Fruit fly (Drosophila melanogaster) whole organism: ENCODE data around the gene CG34316.

ENCODE experiments used
- CG8478 ChIP-seq: fragments of >200 bp; optimal IDR thresholded peaks from 2 replicates; lab custom pipeline; 2018; ENCODE audit warnings: inconsistent platforms
- Dll ChIP-seq: fragments of >200 bp; optimal IDR thresholded peaks from 2 replicates; lab custom pipeline; 2017
- EcR ChIP-seq, 2 experiments: fragments of >200 bp; optimal IDR thresholded peaks; 2 replicates each; lab custom pipeline; 2017; ENCODE audit warnings: missing biosample characterization in 2 of 2, missing genetic modification characterization in 2 of 2, missing genetic modification reagents in 2 of 2
- pan ChIP-seq: fragments of >200 bp; optimal IDR thresholded peaks from 2 replicates; lab custom pipeline; 2017
- psq ChIP-seq: fragments of >200 bp; optimal IDR thresholded peaks from 2 replicates; lab custom pipeline; 2017
- usp ChIP-seq: fragments of >200 bp; optimal IDR thresholded peaks from 2 replicates; lab custom pipeline; 2017; ENCODE audit warnings: missing biosample characterization, missing genetic modification characterization, mixed read lengths

CG34316 gene

DNA sequence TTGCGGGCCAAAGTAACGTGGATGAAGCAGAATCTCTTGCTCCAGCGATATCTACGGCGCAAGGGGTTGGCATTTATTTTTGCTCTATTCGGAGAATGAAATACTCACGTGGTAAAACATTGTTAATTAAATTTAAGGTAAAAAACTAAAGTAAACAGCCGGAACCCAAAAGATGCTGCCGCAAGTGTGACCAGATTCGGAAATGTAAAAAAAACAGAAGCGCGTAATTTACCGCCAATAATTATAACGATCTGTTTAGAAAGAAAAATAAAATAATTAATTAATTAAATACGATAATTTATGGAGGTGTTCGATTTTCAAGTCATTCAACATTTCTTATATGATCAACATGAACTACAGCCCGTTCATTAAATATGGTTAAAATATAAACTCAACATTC, 7.4 kb upstream of the CG34316 start, which contains the start of gene Polr2G:
Polr2G (minus strand) TSS at position 208 of the 400 bp plus-strand sequence.
- TF ChIP-seq pan (no peak), psq (lab: Kevin White, UChicago) (no peak), Dll (lab: Kevin White, UChicago) (no peak), usp (no peak), CG8478 (lab: Kevin White, UChicago) (no peak), EcR (GFP tag; optimal IDR thresholded peaks at IDR 0.05; lab: Kevin White, UChicago) (no peak)

dm6 chr3R:15225279-15225730, 5.1 kb upstream of the CG34316 start, which contains the start of the genes CG31344 and Caf1-55:
CG31344 (minus strand) TSS chr3R:15225329.
Caf1-55 (plus strand) TSS chr3R:15225576.
- TF ChIP-seq CG8478 (lab: Kevin White, UChicago): no peak
- TF ChIP-seq Dll (lab: Kevin White, UChicago): no peak
- TF ChIP-seq EcR (GFP tag; optimal IDR thresholded peaks at IDR 0.05; lab: Kevin White, UChicago): no peak
- TF ChIP-seq psq (lab: Kevin White, UChicago): no peak
- no peak for TF ChIP-seq pan
- no peak for TF ChIP-seq usp

dm6 chr3R:15229329-15229876, 982 bp upstream of the CG34316 start, which contains the start of the genes Art3 and mRpS10:
Art3 (minus strand) TSS chr3R:15229408.
mRpS10 (plus strand) TSS chr3R:15229665.
- no peak for TF ChIP-seq Dll (lab: Kevin White, UChicago)
- peak; percentile 98 for TF ChIP-seq pan
- TF ChIP-seq usp: no peak

dm6 chr3R:15231635-15232138, 1.3 kb downstream of the CG34316 start:
- TF ChIP-seq psq (lab: Kevin White, UChicago) (no peak), Dll (lab: Kevin White, UChicago) (no peak), CG8478 (lab: Kevin White, UChicago) (no peak), EcR (GFP tag; optimal IDR thresholded peaks at IDR 0.05; lab: Kevin White, UChicago) (no peak), usp (no peak)

- TF ChIP-seq EcR (GFP tag; optimal IDR thresholded peaks at IDR 0.05; lab: Kevin White, UChicago): no peak
- no peak for TF ChIP-seq pan
- TF ChIP-seq usp: no peak
- no peak for TF ChIP-seq psq (lab: Kevin White, UChicago)
- TF ChIP-seq CG8478 (lab: Kevin White, UChicago): no peak
- TF ChIP-seq Dll (lab: Kevin White, UChicago): no peak
Observed at dm6 chr3R:15242186-15243045, 12.0 kb downstream of the CG34316 start, which contains the start of the genes tefu and Hsc70-4. tefu (minus strand) TSS chr3R:15242236. Hsc70-4 (plus strand) TSS chr3R:15242687.

DNA sequence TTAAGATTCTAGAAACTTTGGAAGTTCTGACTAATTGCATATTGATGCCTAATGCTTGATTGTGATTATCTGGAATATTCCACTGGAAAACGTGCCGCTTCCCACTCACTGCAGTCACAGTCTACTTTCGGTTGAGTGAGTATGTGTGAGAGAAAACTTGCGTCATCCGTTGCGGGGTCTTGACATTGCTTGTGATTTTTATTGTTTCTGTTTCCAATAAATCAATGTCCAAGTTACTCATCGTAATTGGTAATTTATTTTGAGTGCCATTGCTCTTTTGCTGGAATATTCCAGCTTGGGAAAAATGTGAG, 12.6 kb downstream of the CG34316 start:
- TF ChIP-seq EcR (GFP tag; optimal IDR thresholded peaks at IDR 0.05; lab: Kevin White, UChicago): no peak

DNA sequence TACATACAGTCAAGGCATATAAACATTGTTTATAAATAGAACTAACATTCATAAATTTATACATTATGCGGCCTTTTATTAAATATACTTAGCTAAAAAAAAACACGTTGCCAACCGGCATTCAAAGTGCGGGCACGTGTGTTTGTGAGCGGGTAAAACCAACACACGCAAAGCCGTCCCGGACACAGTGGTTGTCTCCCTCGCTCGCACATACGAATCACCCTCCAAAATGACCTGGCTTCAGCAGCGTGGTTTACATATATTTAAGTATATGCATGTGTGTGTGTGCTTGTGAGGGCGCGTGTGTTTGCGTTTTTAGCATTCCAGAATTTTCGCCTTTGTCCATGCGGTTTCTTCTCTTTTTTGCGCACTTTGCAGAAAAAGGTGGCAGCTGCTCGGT, 13.1 kb downstream of the CG34316 start:
- no peak for TF ChIP-seq EcR (GFP tag; optimal IDR thresholded peaks at IDR 0.05; lab: Kevin White, UChicago)
- TF ChIP-seq pan: no peak
- no peak for TF ChIP-seq psq (lab: Kevin White, UChicago)
- peak; percentile 65 for TF ChIP-seq CG8478 (lab: Kevin White, UChicago)
- TF ChIP-seq usp: no peak
- no peak for TF ChIP-seq Dll (lab: Kevin White, UChicago)

DNA sequence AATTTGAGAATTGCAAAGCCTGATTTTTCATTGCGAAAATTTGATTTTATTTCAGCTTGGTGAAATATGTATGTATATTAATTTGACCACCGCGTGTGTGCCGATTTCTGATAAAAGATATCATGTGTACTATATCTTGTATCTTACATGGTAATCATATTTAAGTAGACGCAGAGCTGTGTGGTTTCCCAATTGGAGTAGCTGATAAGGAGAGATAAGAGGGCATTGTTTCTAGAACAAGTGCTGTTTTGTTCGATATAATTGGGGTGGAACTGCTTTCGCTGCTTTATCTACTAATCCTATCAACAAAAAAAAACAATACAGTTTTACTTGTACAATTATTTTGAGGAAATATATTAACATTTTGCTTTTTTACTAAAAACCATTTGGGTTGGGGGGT, 16.2 kb downstream of the CG34316 start:
- TF ChIP-seq usp (no peak), Dll (lab: Kevin White, UChicago) (no peak), psq (lab: Kevin White, UChicago) (no peak), pan (no peak), CG8478 (lab: Kevin White, UChicago) (no peak), EcR (GFP tag; optimal IDR thresholded peaks at IDR 0.05; lab: Kevin White, UChicago) (no peak)

DNA sequence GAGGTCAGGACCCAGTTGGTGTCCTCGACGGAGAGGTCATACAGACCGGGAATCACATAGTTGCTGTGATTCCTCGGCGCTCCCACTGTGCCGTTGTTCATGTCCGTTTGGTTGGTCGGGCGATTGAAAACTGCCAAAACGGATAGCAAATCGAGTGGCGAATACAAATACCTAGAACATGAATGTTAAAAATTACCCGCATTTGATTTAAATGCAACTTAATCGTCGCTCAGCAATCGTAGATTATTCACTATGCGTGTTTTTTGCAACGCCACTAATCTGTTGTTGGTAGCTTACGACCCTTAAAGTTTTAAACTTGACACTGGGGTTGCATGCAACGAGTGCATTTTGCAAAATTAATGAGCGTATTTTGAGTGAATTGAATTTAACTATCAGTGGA, 18.7 kb downstream of the CG34316 start, which contains the start of gene Amt:
Amt (minus strand) TSS at position 101 of the 400 bp plus-strand sequence.
- no peak for TF ChIP-seq usp
- TF ChIP-seq EcR (GFP tag; optimal IDR thresholded peaks at IDR 0.05; lab: Kevin White, UChicago): no peak
- TF ChIP-seq pan: no peak
- TF ChIP-seq CG8478 (lab: Kevin White, UChicago): no peak
- TF ChIP-seq Dll (lab: Kevin White, UChicago): no peak
- no peak for TF ChIP-seq psq (lab: Kevin White, UChicago)

DNA sequence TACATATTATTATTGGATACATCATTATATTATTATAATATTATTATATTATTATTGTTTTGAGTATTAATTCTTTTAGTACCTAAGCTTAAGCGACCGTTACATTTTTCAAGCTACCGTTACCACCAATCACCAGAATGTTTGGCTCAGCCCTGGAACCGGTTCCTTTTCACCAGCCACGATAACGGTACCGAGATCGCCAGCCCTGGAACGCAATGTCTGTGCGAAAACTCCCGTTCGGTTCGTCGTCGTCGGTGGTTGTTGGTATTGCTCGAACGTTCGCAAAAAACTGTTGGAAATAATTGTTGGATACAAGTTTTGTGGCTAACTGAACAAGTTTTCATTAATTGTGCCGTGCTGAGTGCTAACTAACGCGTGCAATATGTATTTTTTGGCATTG, 19.4 kb downstream of the CG34316 start, which contains the start of gene CG42404:
CG42404 (plus strand) TSS at position 360 of the 400 bp plus-strand sequence.
- TF ChIP-seq psq (lab: Kevin White, UChicago) (no peak), CG8478 (lab: Kevin White, UChicago) (no peak), Dll (lab: Kevin White, UChicago) (no peak), usp (no peak), pan (no peak), EcR (GFP tag; optimal IDR thresholded peaks at IDR 0.05; lab: Kevin White, UChicago) (no peak)

DNA sequence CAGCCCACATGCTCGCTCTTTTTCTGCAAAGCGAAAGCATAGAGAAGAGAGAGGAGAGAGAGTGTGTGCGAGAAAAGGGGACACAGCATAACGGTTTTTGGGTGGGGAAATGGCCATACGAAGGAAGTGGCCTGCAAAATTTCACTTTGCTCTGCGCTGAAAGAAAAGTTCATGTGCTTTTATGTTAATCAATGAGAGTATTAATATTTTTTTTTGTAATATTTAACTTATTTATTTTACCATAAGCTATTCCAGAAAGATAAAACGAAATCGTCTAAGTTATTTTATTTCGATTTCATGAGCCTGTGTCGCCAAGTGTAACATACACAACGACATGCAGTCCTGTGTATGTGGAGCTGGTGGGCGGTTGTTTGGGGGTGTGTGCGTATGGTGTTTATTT, 20.1 kb downstream of the CG34316 start:
- TF ChIP-seq Dll (lab: Kevin White, UChicago) (no peak), usp (no peak), CG8478 (lab: Kevin White, UChicago) (no peak), psq (lab: Kevin White, UChicago) (no peak), EcR (GFP tag; optimal IDR thresholded peaks at IDR 0.05; lab: Kevin White, UChicago) (no peak), pan (no peak)
